Worm (Caenorhabditis elegans): ENCODE measurements around the gene C29F9.5.

- no peak for TF ChIP-seq nhr-27 (tag; optimal IDR thresholded peaks at IDR 0.05)
- TF ChIP-seq let-526 (GFP tag; IDR thresholded peaks at IDR 0.05), result no peak
- no peak for TF ChIP-seq T26A5.8 (tag; optimal IDR thresholded peaks at IDR 0.05)
- 0 out of 2 replicates have a peak, but pooled peaks have one; percentile 77 for TF ChIP-seq nfya-2 (GFP tag; IDR thresholded peaks at IDR 0.05)
- TF ChIP-seq dpl-1 (GFP tag; optimal IDR thresholded peaks at IDR 0.05), result no peak
- no peak for TF ChIP-seq ZK185.1 (tag; optimal IDR thresholded peaks at IDR 0.05; ENCODE audit: poor library complexity, severe bottlenecking)
- TF ChIP-seq him-1 (tag; optimal IDR thresholded peaks at IDR 0.05), result no peak
- TF ChIP-seq unc-62 (GFP tag; optimal IDR thresholded peaks at IDR 0.05), result no peak
- no peak for TF ChIP-seq F23B12.7 (tag; optimal IDR thresholded peaks at IDR 0.05; ENCODE audit: insufficient read depth)
- no peak for TF ChIP-seq snpc-4 (GFP tag; optimal IDR thresholded peaks at IDR 0.05)
- no peak for TF ChIP-seq snpc-4 (tag; optimal IDR thresholded peaks at IDR 0.05)
- no peak for TF ChIP-seq egl-18 (GFP tag; IDR thresholded peaks at IDR 0.05)
Observed at ce11 chrIII:84372-84771, 32.9 kb upstream of the C29F9.5 start.

Measured in whole organism, young adult.